Worm (Caenorhabditis elegans): ENCODE measurements around the gene tbc-7.

Gene tbc-7

ce11 chrX:5147918-5148317 is 13.8 kb downstream of the tbc-7 start, which contains the start of gene C31H2.14:
C31H2.14 (plus strand) TSS chrX:5148218.
- TF ChIP-seq let-526 (GFP tag; IDR thresholded peaks at IDR 0.05) = no peak
- no peak for TF ChIP-seq egl-18 (GFP tag; IDR thresholded peaks at IDR 0.05)
- TF ChIP-seq ceh-91 (GFP tag; IDR thresholded peaks at IDR 0.05) = no peak
- no peak for TF ChIP-seq F55B11.4 (tag; optimal IDR thresholded peaks at IDR 0.05; ENCODE audit: borderline replicate concordance, insufficient read depth)

- TF ChIP-seq nfya-1 (tag; optimal IDR thresholded peaks at IDR 0.05; ENCODE audit: borderline replicate concordance, insufficient read depth) (no peak), ceh-100 (GFP tag; IDR thresholded peaks at IDR 0.05) (no peak), ceh-40 (GFP tag; IDR thresholded peaks at IDR 0.05) (no peak)
Measured at ce11 chrX:5150389-5150788, 16.3 kb downstream of the tbc-7 start, which contains the start of gene dpy-8. dpy-8 (minus strand) TSS chrX:5150476.

ce11 chrX:5151403-5151802 is 17.3 kb downstream of the tbc-7 start:
- TF ChIP-seq nfya-2 (GFP tag; IDR thresholded peaks at IDR 0.05) = no peak
- no peak for TF ChIP-seq Y95B8A.8 (GFP tag; IDR thresholded peaks at IDR 0.05)
- TF ChIP-seq K12H6.12 (tag; optimal IDR thresholded peaks at IDR 0.05) = no peak
- no peak for TF ChIP-seq F49E8.2 (tag; optimal IDR thresholded peaks at IDR 0.05; ENCODE audit: insufficient read depth)
- no peak for TF ChIP-seq nfya-1 (tag; optimal IDR thresholded peaks at IDR 0.05; ENCODE audit: borderline replicate concordance, insufficient read depth)
- no peak for TF ChIP-seq nhr-90 (tag; optimal IDR thresholded peaks at IDR 0.05)
- TF ChIP-seq sptf-2 (GFP tag; optimal IDR thresholded peaks at IDR 0.05) = no peak
- TF ChIP-seq snpc-1.1 (tag; optimal IDR thresholded peaks at IDR 0.05; ENCODE audit: insufficient read depth) = no peak

- TF ChIP-seq attf-6 (GFP tag; IDR thresholded peaks at IDR 0.05) = no peak
- TF ChIP-seq nfyb-1 (GFP tag; IDR thresholded peaks at IDR 0.05) = no peak
- no peak for TF ChIP-seq lsy-27 (tag; optimal IDR thresholded peaks at IDR 0.05; ENCODE audit: borderline replicate concordance, insufficient read depth)
- TF ChIP-seq sea-2 (GFP tag; IDR thresholded peaks at IDR 0.05) = no peak
- TF ChIP-seq ceh-100 (GFP tag; IDR thresholded peaks at IDR 0.05) = no peak
- TF ChIP-seq F55B11.4 (tag; optimal IDR thresholded peaks at IDR 0.05; ENCODE audit: borderline replicate concordance, insufficient read depth) = no peak
- no peak for TF ChIP-seq egl-18 (GFP tag; IDR thresholded peaks at IDR 0.05)
- TF ChIP-seq unc-62 (GFP tag; optimal IDR thresholded peaks at IDR 0.05) = no peak
- TF ChIP-seq somi-1 (GFP tag; optimal IDR thresholded peaks at IDR 0.05) = no peak
- no peak for TF ChIP-seq F52B5.7 (tag; optimal IDR thresholded peaks at IDR 0.05)
- TF ChIP-seq Y53G8AR.9 (GFP tag; conservative IDR thresholded peaks at IDR 0.05) = no peak
- no peak for TF ChIP-seq cebp-2 (GFP tag; IDR thresholded peaks at IDR 0.05)
- no peak for TF ChIP-seq repo-1 (tag; optimal IDR thresholded peaks at IDR 0.05)
- TF ChIP-seq mes-4 (tag; optimal IDR thresholded peaks at IDR 0.05) = no peak
- TF ChIP-seq mxl-1 (tag; optimal IDR thresholded peaks at IDR 0.05) = no peak
- no peak for TF ChIP-seq die-1 (tag; optimal IDR thresholded peaks at IDR 0.05)
- TF ChIP-seq ets-4 (GFP tag; optimal IDR thresholded peaks at IDR 0.05) = no peak
- no peak for TF ChIP-seq madf-6 (GFP tag; IDR thresholded peaks at IDR 0.05)
Measured at ce11 chrX:5151866-5152265, 17.8 kb downstream of the tbc-7 start.

- TF ChIP-seq tbx-9 (tag; optimal IDR thresholded peaks at IDR 0.05; ENCODE audit: borderline replicate concordance) (no peak), lin-26 (GFP tag; IDR thresholded peaks at IDR 0.05) (no peak), ztf-3 (GFP tag; optimal IDR thresholded peaks at IDR 0.05) (no peak), nfyb-1 (GFP tag; IDR thresholded peaks at IDR 0.05) (no peak), akir-1 (GFP tag; optimal IDR thresholded peaks at IDR 0.05) (no peak)
Measured at ce11 chrX:5152931-5153330, 18.9 kb downstream of the tbc-7 start.

Measured in whole organism, young adult.